Worm (Caenorhabditis elegans): ENCODE results near the gene srbc-30.
A peak's percentile ranks its signal among the peaks of the same experiment; 100 is the strongest.

The srbc-30 gene

DNA sequence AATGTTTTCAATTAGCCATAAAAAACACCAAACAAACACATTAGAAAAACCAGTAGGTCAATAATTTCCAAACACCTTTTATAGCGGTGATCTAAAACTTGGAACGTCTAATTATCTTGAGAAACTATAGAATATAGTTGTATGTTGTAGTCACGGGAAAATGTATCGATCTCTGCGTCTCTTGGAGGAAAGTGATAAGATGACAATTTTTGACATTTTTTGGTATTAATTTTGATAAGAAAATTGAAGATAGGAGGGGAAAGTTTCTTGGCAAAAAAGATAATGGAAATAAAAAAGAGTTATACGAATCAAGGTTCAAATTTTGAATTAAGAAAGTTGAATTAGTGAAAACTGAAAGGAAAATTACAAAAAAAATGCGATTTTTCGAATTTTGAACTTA lies 25.5 kb upstream of the srbc-30 start (continued):
- TF ChIP-seq F44E2.7 (GFP tag; IDR thresholded peaks at IDR 0.05) (no peak), skn-1 (tag; optimal IDR thresholded peaks at IDR 0.05) (no peak), fkh-10 (GFP tag; optimal IDR thresholded peaks at IDR 0.05) (no peak), vab-7 (GFP tag; IDR thresholded peaks at IDR 0.05) (no peak), nhr-28 (tag; optimal IDR thresholded peaks at IDR 0.05) (peak; percentile 100), php-3 (GFP tag; IDR thresholded peaks at IDR 0.05) (peak; percentile 79; the same call in 1 of the 2 replicates)

DNA sequence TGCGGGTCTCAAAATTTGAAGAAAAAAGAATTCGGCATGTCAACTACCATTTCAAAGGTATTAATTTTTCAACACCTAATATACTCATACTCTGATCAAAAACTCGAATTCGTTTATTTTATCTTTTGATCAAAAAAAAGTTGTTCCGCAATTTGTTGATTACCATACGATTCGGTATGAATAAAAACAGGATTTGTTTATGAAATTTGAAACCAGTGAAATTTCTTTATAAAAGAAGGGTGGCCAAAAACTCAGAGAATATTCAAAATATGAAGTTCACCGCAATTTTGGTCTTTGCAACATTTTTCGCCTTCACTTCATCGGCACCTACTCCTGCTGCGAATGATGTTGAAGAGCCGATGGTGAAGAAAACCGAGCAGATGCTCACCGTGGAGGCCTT lies 21.8 kb upstream of the srbc-30 start, which contains the start of the genes C07G3.8 and C07G3.10:
C07G3.8 (minus strand) TSS at position 101 of the 400 bp plus-strand sequence.
C07G3.10 (plus strand) TSS at position 270 of the 400 bp plus-strand sequence.
- TF ChIP-seq arid-1 (GFP tag; conservative IDR thresholded peaks at IDR 0.05) (no peak), snpc-1.2 (GFP tag; IDR thresholded peaks at IDR 0.05) (no peak), sdz-12 (GFP tag; optimal IDR thresholded peaks at IDR 0.05) (no peak), ztf-11 (tag; optimal IDR thresholded peaks at IDR 0.05) (no peak), gei-8 (GFP tag; optimal IDR thresholded peaks at IDR 0.05) (no peak), aha-1 (tag) (no peak), ZK546.5 (tag; optimal IDR thresholded peaks at IDR 0.05) (no peak)

DNA sequence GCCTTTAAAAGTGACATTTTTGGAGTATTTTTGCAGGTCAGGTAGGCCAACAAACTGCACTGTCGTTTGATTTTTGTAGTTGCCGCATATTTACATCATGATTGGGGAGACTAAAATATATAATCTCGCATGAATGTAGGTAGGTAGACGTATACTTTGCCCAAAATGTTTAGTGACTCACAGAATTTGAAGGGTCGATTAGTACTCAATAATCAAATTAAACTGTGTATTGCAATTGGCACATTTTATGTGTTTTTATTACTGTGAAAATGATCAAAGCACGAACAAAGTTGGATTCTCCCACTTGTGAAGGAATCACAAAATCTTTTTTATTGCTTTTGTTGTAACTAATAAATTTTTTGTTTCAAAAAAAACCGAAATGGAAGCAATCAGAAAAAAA lies 16.6 kb upstream of the srbc-30 start, which contains the start of gene C07G3.15:
C07G3.15 (minus strand) TSS at position 101 of the 400 bp plus-strand sequence.
- no peak for TF ChIP-seq lin-38 (GFP tag; IDR thresholded peaks at IDR 0.05)
- TF ChIP-seq F49E8.2 (tag; optimal IDR thresholded peaks at IDR 0.05; ENCODE audit: borderline replicate concordance) = no peak
- no peak for TF ChIP-seq arid-1 (GFP tag; conservative IDR thresholded peaks at IDR 0.05)
- TF ChIP-seq aly-2 (tag; optimal IDR thresholded peaks at IDR 0.05) = no peak

DNA sequence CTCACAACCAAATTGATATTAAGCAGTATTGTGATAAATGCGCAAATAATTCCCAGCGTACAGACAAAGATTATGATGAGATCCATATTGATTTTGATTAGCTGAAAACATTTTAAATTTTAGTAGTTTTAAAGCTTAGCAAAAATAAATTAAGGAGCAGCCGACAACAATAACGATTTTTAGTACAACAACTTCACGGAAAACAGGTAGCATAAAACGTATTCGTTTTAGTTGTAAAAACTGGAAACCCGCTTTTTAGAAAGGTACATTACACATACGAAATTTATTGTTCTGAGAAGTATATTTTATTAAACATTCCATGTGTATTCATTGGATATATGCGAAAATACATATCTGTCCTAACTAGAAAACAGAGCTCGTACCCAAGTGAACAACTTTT lies 10.2 kb upstream of the srbc-30 start, which contains the start of gene srbc-36:
srbc-36 (minus strand) TSS at position 101 of the 400 bp plus-strand sequence.
- TF ChIP-seq lin-29 (GFP tag; IDR thresholded peaks at IDR 0.05) (no peak), unc-62 (GFP tag; optimal IDR thresholded peaks at IDR 0.05 in 1 of 2) (peak in 1 of 2 experiments; percentile 44), unc-62 (tag; optimal IDR thresholded peaks at IDR 0.05) (no peak)

DNA sequence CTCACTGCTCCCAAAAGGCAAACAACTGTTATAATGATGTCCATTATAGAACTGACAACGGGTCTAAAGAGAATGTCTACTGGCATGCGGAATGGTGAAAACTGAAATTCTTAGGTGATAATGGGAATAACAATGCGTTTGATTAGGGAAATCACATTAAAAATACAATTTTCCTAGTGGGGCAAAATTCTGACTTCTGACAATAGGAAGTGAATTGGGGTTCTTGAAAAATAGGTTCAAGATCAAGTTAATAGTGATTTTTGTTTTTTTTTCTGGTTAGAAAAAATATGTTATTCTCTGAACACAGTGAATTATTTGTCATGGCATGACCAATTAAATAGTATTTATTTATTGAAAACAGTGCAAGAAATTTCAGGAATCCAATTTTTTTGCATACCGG lies 6.6 kb upstream of the srbc-30 start, which contains the start of gene srbc-32:
srbc-32 (minus strand) TSS at position 101 of the 400 bp plus-strand sequence.
- TF ChIP-seq F44E2.7 (GFP tag; IDR thresholded peaks at IDR 0.05) (no peak), F10B5.3 (tag; optimal IDR thresholded peaks at IDR 0.05) (no peak), jun-1 (tag; optimal IDR thresholded peaks at IDR 0.05) (no peak), nhr-42 (GFP tag; IDR thresholded peaks at IDR 0.05) (no peak), php-3 (GFP tag; IDR thresholded peaks at IDR 0.05) (no peak), fos-1 (tag; optimal IDR thresholded peaks at IDR 0.05) (no peak), pqm-1 (tag; optimal IDR thresholded peaks at IDR 0.05) (no peak), hlh-11 (tag; optimal IDR thresholded peaks at IDR 0.05) (no peak), F26F4.8 (GFP tag; conservative IDR thresholded peaks at IDR 0.05) (no peak)

DNA sequence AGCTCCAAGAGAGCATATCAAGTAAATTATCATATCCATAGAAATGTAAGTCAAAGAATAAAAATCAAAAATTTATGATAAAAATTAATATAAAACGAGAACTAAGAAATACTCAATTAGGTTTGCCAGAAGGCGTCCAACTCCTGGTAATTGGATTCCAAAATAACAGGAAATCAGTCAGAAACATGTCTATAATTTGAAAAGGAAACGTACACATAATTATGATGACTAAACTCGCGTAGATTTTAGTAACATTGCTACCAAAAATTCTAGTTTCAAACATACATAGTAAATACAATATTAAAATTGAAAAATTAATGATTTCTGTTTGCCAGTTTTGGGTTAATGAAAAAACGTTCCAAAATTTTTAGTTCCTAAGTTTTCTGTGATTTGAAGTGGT lies 4.5 kb upstream of the srbc-30 start, which contains the start of gene srbc-33:
srbc-33 (minus strand) TSS at position 101 of the 400 bp plus-strand sequence.
- no peak for TF ChIP-seq ceh-62 (tag; optimal IDR thresholded peaks at IDR 0.05)
- TF ChIP-seq arid-1 (GFP tag; conservative IDR thresholded peaks at IDR 0.05) = no peak
- TF ChIP-seq sdz-12 (GFP tag; optimal IDR thresholded peaks at IDR 0.05) = no peak
- TF ChIP-seq ztf-7 (tag; optimal IDR thresholded peaks at IDR 0.05) = no peak
- peak; percentile 3 for TF ChIP-seq aha-1 (tag)

DNA sequence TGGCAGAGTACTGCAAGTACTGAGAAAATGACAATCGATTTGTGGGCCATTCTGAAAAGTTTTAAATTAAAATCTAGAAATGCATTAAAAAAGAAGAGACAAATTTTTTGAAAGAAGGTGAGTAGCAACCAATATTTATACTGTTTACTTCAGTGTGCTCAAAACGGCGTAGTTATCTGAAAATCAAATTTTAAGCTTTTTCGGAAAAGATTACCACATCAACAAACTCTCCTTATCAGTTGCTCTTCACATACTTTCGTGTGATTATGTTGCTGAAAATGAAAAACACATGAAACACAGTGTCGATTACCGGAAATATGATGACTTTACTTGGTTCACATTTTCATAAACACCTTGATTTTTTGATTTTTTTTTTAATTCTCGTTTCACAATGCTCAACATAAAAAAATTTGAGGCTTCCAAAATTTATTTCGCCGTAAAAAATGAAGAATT lies 2.3 kb upstream of the srbc-30 start, which contains the start of gene lys-7:
lys-7 (minus strand) TSS at position 51 of the 453 bp plus-strand sequence.
- no peak for TF ChIP-seq dpl-1 (GFP tag; optimal IDR thresholded peaks at IDR 0.05)
- TF ChIP-seq zag-1 (tag; optimal IDR thresholded peaks at IDR 0.05) = no peak
- TF ChIP-seq dve-1 (tag; optimal IDR thresholded peaks at IDR 0.05; ENCODE audit: insufficient read depth) = no peak
- TF ChIP-seq Y75B8A.6 (GFP tag; IDR thresholded peaks at IDR 0.05) = no peak
- TF ChIP-seq daf-16 (GFP tag; optimal IDR thresholded peaks at IDR 0.05) = no peak
- TF ChIP-seq daf-16 (tag; optimal IDR thresholded peaks at IDR 0.05) = peak; percentile 96
- TF ChIP-seq nhr-77 (tag; optimal IDR thresholded peaks at IDR 0.05) = no peak
- no peak for TF ChIP-seq fos-1 (tag; optimal IDR thresholded peaks at IDR 0.05)
